Fruit fly (Drosophila melanogaster) Kc167 (cell line): ENCODE results near the gene CG33281.

Experiments
- Sin3A ChIP-seq: fragments of >200 bp; optimal IDR thresholded peaks from 2 replicates; lab custom pipeline; 2018; ENCODE audit warnings: missing external identifiers
- h ChIP-seq: fragments of >200 bp; optimal IDR thresholded peaks from 3 replicates; lab custom pipeline; 2018; ENCODE audit warnings: missing external identifiers
- insv ChIP-seq: fragments of >200 bp; optimal IDR thresholded peaks from 3 replicates; lab custom pipeline; 2018; ENCODE audit warnings: missing external identifiers
- ttk ChIP-seq: sonication (Bioruptor generic); optimal IDR thresholded peaks from 2 replicates; lab custom pipeline; 2017; ENCODE audit warnings: missing external identifiers

DNA sequence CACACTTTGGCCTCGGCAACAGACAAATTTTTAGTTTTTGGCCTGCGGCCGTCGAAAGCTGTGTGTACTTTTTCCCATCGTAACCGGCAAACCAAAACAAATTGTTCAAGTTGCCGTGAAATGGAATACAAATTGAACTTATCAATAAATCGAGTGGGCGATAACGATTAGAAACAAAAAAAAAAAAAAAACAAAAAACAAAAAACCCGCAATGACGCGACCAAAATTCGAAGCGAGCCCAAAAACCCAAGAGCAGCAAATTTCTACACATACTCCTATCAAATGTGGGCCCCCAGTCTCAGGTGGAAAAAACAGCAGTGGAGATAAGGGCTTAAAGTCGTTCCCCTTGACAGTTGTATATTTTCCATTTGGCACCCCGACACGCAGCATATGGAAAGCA lies 16.8 kb upstream of the CG33281 start:
- TF ChIP-seq insv: no peak
- TF ChIP-seq Sin3A (lab: Kevin White, UChicago): no peak
- no peak for TF ChIP-seq ttk (lab: Kevin White, UChicago)
- no peak for TF ChIP-seq h (lab: Kevin White, UChicago)
